Worm (Caenorhabditis elegans) whole organism, L1 larva: Measurements from ENCODE around the gene B0280.11.

Experiments
- C04F5.9 ChIP-seq: sonication (generic microtip); optimal IDR thresholded peaks from 2 replicates; lab custom pipeline; 2016; ENCODE audit warnings: missing genetic modification characterization, missing compliant biosample characterization
- C34B4.2 ChIP-seq: sonication (generic microtip); optimal IDR thresholded peaks from 2 replicates; lab custom pipeline; 2017; ENCODE audit warnings: mild to moderate bottlenecking, missing genetic modification characterization, missing compliant biosample characterization
- F16B12.6 ChIP-seq: fragments of 150-350 bp; optimal IDR thresholded peaks from 2 replicates; lab custom pipeline; 2014; ENCODE audit warnings: missing biosample characterization, missing genetic modification characterization
- Y116A8C.19 ChIP-seq: sonication (generic microtip); optimal IDR thresholded peaks from 2 replicates; lab custom pipeline; 2016; ENCODE audit warnings: missing compliant biosample characterization, missing genetic modification characterization, borderline replicate concordance
- aha-1 ChIP-seq: fragments of 150-350 bp; optimal IDR thresholded peaks from 2 replicates; lab custom pipeline; 2014; ENCODE audit warnings: missing biosample characterization, missing genetic modification characterization
- alr-1 ChIP-seq: fragments of 200-800 bp; sonication (Bioruptor generic); optimal IDR thresholded peaks from 2 replicates; lab custom pipeline; 2018; ENCODE audit warnings: borderline replicate concordance, mild to moderate bottlenecking, missing genetic modification characterization, missing compliant biosample characterization
- aly-2 ChIP-seq: fragments of 150-350 bp; optimal IDR thresholded peaks from 2 replicates; lab custom pipeline; 2014; ENCODE audit warnings: missing biosample characterization, missing genetic modification characterization
- ceh-88 ChIP-seq: fragments of 200-800 bp; sonication (Bioruptor generic); IDR thresholded peaks from 2 replicates; pipeline ENCODE4 v1.3.6; 2022; ENCODE audit warnings: missing genetic modification characterization, missing compliant biosample characterization
- dpl-1 ChIP-seq, 3 experiments: fragments of 150-350 bp in 2 of 3; sonication (generic microtip) in 1 of 3; optimal IDR thresholded peaks; 2 replicates each; lab custom pipeline; 2014 to 2017; ENCODE audit warnings: missing biosample characterization in 3 of 3, missing genetic modification characterization in 3 of 3, missing genetic modification reagents in 3 of 3
- dsc-1 ChIP-seq: sonication (generic microtip); optimal IDR thresholded peaks from 2 replicates; lab custom pipeline; 2016; ENCODE audit warnings: mild to moderate bottlenecking, missing genetic modification characterization, missing compliant biosample characterization
- egl-13 ChIP-seq: sonication (generic microtip); optimal IDR thresholded peaks from 2 replicates; lab custom pipeline; 2016; ENCODE audit warnings: missing genotype, missing genetic modification reagents, missing genetic modification characterization, missing compliant biosample characterization
- fkh-10 ChIP-seq: sonication (generic microtip); optimal IDR thresholded peaks from 2 replicates; lab custom pipeline; 2017; ENCODE audit warnings: missing biosample characterization, missing genetic modification reagents, missing genetic modification characterization
- fkh-4 ChIP-seq: sonication (generic microtip); optimal IDR thresholded peaks from 2 replicates; lab custom pipeline; 2016; ENCODE audit warnings: missing compliant biosample characterization, missing genetic modification characterization, borderline replicate concordance
- fkh-8 ChIP-seq: sonication (generic microtip); optimal IDR thresholded peaks from 2 replicates; lab custom pipeline; 2016; ENCODE audit warnings: mild to moderate bottlenecking, missing genetic modification characterization, missing compliant biosample characterization
- fos-1 ChIP-seq: fragments of 150-350 bp; optimal IDR thresholded peaks from 2 replicates; lab custom pipeline; 2014; ENCODE audit warnings: missing biosample characterization, missing genetic modification characterization
- grh-1 ChIP-seq: fragments of 200-800 bp; sonication (Bioruptor generic); IDR thresholded peaks from 2 replicates; pipeline ENCODE4 v1.3.6; 2022; ENCODE audit warnings: missing genetic modification reagents, missing genetic modification characterization, missing compliant biosample characterization
- hlh-4 ChIP-seq: sonication (generic microtip); optimal IDR thresholded peaks from 2 replicates; lab custom pipeline; 2016; ENCODE audit warnings: mild to moderate bottlenecking, missing genetic modification characterization, missing compliant biosample characterization
- lin-14 ChIP-seq: fragments of 200-800 bp; sonication (Bioruptor generic); optimal IDR thresholded peaks from 2 replicates; lab custom pipeline; 2018; ENCODE audit warnings: mild to moderate bottlenecking, missing genetic modification characterization, moderate library complexity, missing compliant biosample characterization
- lin-35 ChIP-seq, 2 experiments: fragments of 150-350 bp; optimal IDR thresholded peaks; 2 replicates each; lab custom pipeline; 2014; ENCODE audit warnings: missing biosample characterization in 2 of 2, missing genetic modification characterization in 2 of 2, missing genetic modification reagents in 2 of 2
- mab-9 ChIP-seq: fragments of 200-800 bp; sonication (Bioruptor generic); IDR thresholded peaks from 2 replicates; pipeline ENCODE4 v1.3.6; 2022; ENCODE audit warnings: missing genetic modification reagents, missing genetic modification characterization, missing compliant biosample characterization
- mdl-1 ChIP-seq, 2 experiments: fragments of 150-350 bp; optimal IDR thresholded peaks; 2 replicates each; lab custom pipeline; 2014 to 2017; ENCODE audit warnings: missing biosample characterization in 2 of 2, missing genetic modification characterization in 2 of 2, inconsistent platforms in 1 of 2
- mep-1 ChIP-seq: fragments of 150-350 bp; optimal IDR thresholded peaks from 2 replicates; lab custom pipeline; 2014; ENCODE audit warnings: missing biosample characterization, missing genetic modification characterization
- nhr-11 ChIP-seq: fragments of 150-350 bp; optimal IDR thresholded peaks from 2 replicates; lab custom pipeline; 2014; ENCODE audit warnings: missing biosample characterization, missing genetic modification characterization
- nhr-19 ChIP-seq: fragments of 200-800 bp; sonication (Bioruptor generic); conservative IDR thresholded peaks from 2 replicates; pipeline ENCODE4 v1.3.6; 2022; ENCODE audit warnings: missing genetic modification characterization, missing compliant biosample characterization
- nhr-20 ChIP-seq: sonication (generic microtip); optimal IDR thresholded peaks from 2 replicates; lab custom pipeline; 2016; ENCODE audit warnings: mild to moderate bottlenecking, missing genetic modification characterization, missing compliant biosample characterization
- nhr-237 ChIP-seq: fragments of 150-350 bp; optimal IDR thresholded peaks from 2 replicates; lab custom pipeline; 2014; ENCODE audit warnings: missing biosample characterization, missing genetic modification characterization
- nhr-28 ChIP-seq: fragments of 150-350 bp; optimal IDR thresholded peaks from 2 replicates; lab custom pipeline; 2014; ENCODE audit warnings: missing biosample characterization, missing genetic modification characterization
- nhr-47 ChIP-seq: sonication (generic microtip); optimal IDR thresholded peaks from 2 replicates; lab custom pipeline; 2016; ENCODE audit warnings: mild to moderate bottlenecking, missing genetic modification characterization, moderate library complexity, missing compliant biosample characterization
- nhr-71 ChIP-seq: sonication (generic microtip); optimal IDR thresholded peaks from 2 replicates; lab custom pipeline; 2016; ENCODE audit warnings: mild to moderate bottlenecking, missing genetic modification characterization, moderate library complexity, missing compliant biosample characterization
- nhr-77 ChIP-seq: fragments of 150-350 bp; optimal IDR thresholded peaks from 2 replicates; lab custom pipeline; 2014; ENCODE audit warnings: missing biosample characterization, missing genetic modification characterization
- nhr-84 ChIP-seq: sonication (generic microtip); optimal IDR thresholded peaks from 2 replicates; lab custom pipeline; 2017; ENCODE audit warnings: missing biosample characterization, missing genetic modification characterization
- nhr-85 ChIP-seq: sonication (generic microtip); peaks from one replicate; lab custom pipeline; 2016; ENCODE audit warnings: missing genetic modification characterization, inconsistent platforms, missing compliant biosample characterization
- pag-3 ChIP-seq: sonication (generic microtip); optimal IDR thresholded peaks from 2 replicates; lab custom pipeline; 2017; ENCODE audit warnings: missing genetic modification characterization, mild to moderate bottlenecking, missing compliant biosample characterization, antibody characterized with exemption, borderline replicate concordance; ENCODE audit not compliant: insufficient read depth
- pax-3 ChIP-seq: fragments of 200-800 bp; sonication (Bioruptor generic); optimal IDR thresholded peaks from 2 replicates; lab custom pipeline; 2018; ENCODE audit warnings: mild to moderate bottlenecking, missing genetic modification characterization, moderate library complexity, missing compliant biosample characterization
- pqm-1 ChIP-seq: sonication (generic microtip); optimal IDR thresholded peaks from 3 replicates; lab custom pipeline; 2017; ENCODE audit warnings: missing biosample characterization, missing genetic modification characterization
- skn-1 ChIP-seq: fragments of 150-350 bp; optimal IDR thresholded peaks from 2 replicates; lab custom pipeline; 2014; ENCODE audit warnings: missing biosample characterization, missing genetic modification characterization
- snpc-4 ChIP-seq: fragments of 150-350 bp; optimal IDR thresholded peaks from 2 replicates; lab custom pipeline; 2014; ENCODE audit warnings: missing biosample characterization, missing genetic modification characterization
- snu-23 ChIP-seq: sonication (generic microtip); optimal IDR thresholded peaks from 2 replicates; lab custom pipeline; 2016; ENCODE audit warnings: missing genetic modification characterization, missing compliant biosample characterization
- sox-4 ChIP-seq: sonication (generic microtip); optimal IDR thresholded peaks from 2 replicates; lab custom pipeline; 2016; ENCODE audit warnings: missing genetic modification characterization, missing compliant biosample characterization
- sptf-1 ChIP-seq: fragments of 150-350 bp; optimal IDR thresholded peaks from 2 replicates; lab custom pipeline; 2014; ENCODE audit warnings: missing biosample characterization, missing genetic modification characterization
- unc-130 ChIP-seq: fragments of 150-350 bp; optimal IDR thresholded peaks from 2 replicates; lab custom pipeline; 2017; ENCODE audit warnings: missing biosample characterization, missing genetic modification characterization, inconsistent platforms
- unc-30 ChIP-seq: sonication (generic microtip); optimal IDR thresholded peaks from 2 replicates; lab custom pipeline; 2017; ENCODE audit warnings: missing biosample characterization, missing genetic modification characterization
- unc-86 ChIP-seq: sonication (generic microtip); optimal IDR thresholded peaks from 2 replicates; lab custom pipeline; 2016; ENCODE audit warnings: missing genetic modification characterization, missing compliant biosample characterization
- unc-98 ChIP-seq: fragments of 200-800 bp; sonication (Bioruptor generic); IDR thresholded peaks from 2 replicates; pipeline ENCODE4 v1.3.6; 2022; ENCODE audit warnings: missing genetic modification characterization, missing compliant biosample characterization
- zip-4 ChIP-seq: fragments of 200-800 bp; sonication (Bioruptor generic); optimal IDR thresholded peaks from 2 replicates; lab custom pipeline; 2018; ENCODE audit warnings: mild to moderate bottlenecking, missing genetic modification characterization, moderate library complexity, missing compliant biosample characterization
- ztf-4 ChIP-seq: fragments of 150-350 bp; optimal IDR thresholded peaks from 2 replicates; lab custom pipeline; 2014; ENCODE audit warnings: missing biosample characterization, missing genetic modification characterization

The B0280.11 gene

ce11 chrIII:7096481-7096880 lies 41.6 kb downstream of the B0280.11 start:
- TF ChIP-seq alr-1 (tag; lab: Kevin White, UChicago) = no peak
- no peak for TF ChIP-seq aly-2 (tag; lab: Kevin White, UChicago)
- no peak for TF ChIP-seq snu-23 (GFP tag; lab: Kevin White, UChicago)
- TF ChIP-seq zip-4 = no peak
- TF ChIP-seq ceh-88 (GFP tag; lab: Robert Waterston, UW) = no peak
- no peak for TF ChIP-seq egl-13 (tag; lab: Kevin White, UChicago)
- TF ChIP-seq unc-30 (tag; lab: Kevin White, UChicago) = no peak
- no peak for TF ChIP-seq nhr-19 (GFP tag; lab: Robert Waterston, UW)
- TF ChIP-seq grh-1 = no peak
- TF ChIP-seq sptf-1 (tag; lab: Kevin White, UChicago) = no peak
- no peak for TF ChIP-seq unc-98
- TF ChIP-seq unc-130 (tag; lab: Kevin White, UChicago) = no peak
- TF ChIP-seq nhr-237 (tag; lab: Kevin White, UChicago) = no peak
- no peak for TF ChIP-seq F16B12.6 (tag; lab: Kevin White, UChicago)

- TF ChIP-seq mep-1 (tag; lab: Kevin White, UChicago) (no peak), hlh-4 (tag; lab: Kevin White, UChicago) (no peak), nhr-84 (no peak), nhr-47 (tag; lab: Kevin White, UChicago) (peak; percentile 46), snpc-4 (no peak), pqm-1 (tag; lab: Kevin White, UChicago) (no peak), pax-3 (tag; lab: Kevin White, UChicago) (peak; percentile 38), Y116A8C.19 (tag; lab: Kevin White, UChicago) (no peak), nhr-85 (tag; lab: Kevin White, UChicago) (no peak), nhr-28 (no peak), ztf-4 (tag; lab: Kevin White, UChicago) (no peak), fkh-8 (tag; lab: Kevin White, UChicago) (peak; percentile 82), lin-35 (GFP tag; optimal IDR thresholded peaks at IDR 0.05; lab: Kevin White, UChicago) (no peak), lin-14 (GFP tag; lab: Kevin White, UChicago) (no peak), nhr-71 (tag; lab: Kevin White, UChicago) (peak; percentile 50), nhr-77 (tag; lab: Kevin White, UChicago) (no peak), nhr-20 (tag; lab: Kevin White, UChicago) (peak; percentile 11), mab-9 (GFP tag; lab: Robert Waterston, UW) (no peak), sptf-1 (tag; lab: Kevin White, UChicago) (no peak), fos-1 (no peak), fkh-4 (tag; lab: Kevin White, UChicago) (no peak), mdl-1 (tag; optimal IDR thresholded peaks at IDR 0.05; lab: Kevin White, UChicago) (no peak), zip-4 (no peak), sox-4 (tag; lab: Kevin White, UChicago) (peak; percentile 39), dsc-1 (peak; percentile 89), fkh-10 (GFP tag; lab: Kevin White, UChicago) (no peak), pag-3 (tag; lab: Kevin White, UChicago) (no peak), aha-1 (no peak), unc-86 (tag; lab: Kevin White, UChicago) (no peak), nhr-11 (tag; lab: Kevin White, UChicago) (peak; percentile 64), dpl-1 (GFP tag; optimal IDR thresholded peaks at IDR 0.05; lab: Kevin White, UChicago) (no peak), C04F5.9 (tag; lab: Kevin White, UChicago) (no peak), skn-1 (tag; lab: Kevin White, UChicago) (no peak), C34B4.2 (tag; lab: Kevin White, UChicago) (no peak), egl-13 (tag; lab: Kevin White, UChicago) (no peak)
- TF ChIP-seq, all 84 proteins: peak for 8
Observed at ce11 chrIII:7095156-7095555, 42.9 kb downstream of the B0280.11 start, which contains the start of gene nhr-9. Gene nhr-9, plus strand, starts transcription at chrIII:7095462.
